Worm (Caenorhabditis elegans) whole organism, midembryonic: ENCODE results near the gene F07E5.7.

Experiments
- flt-1 ChIP-seq: fragments of 200-800 bp; sonication (Bioruptor generic); IDR thresholded peaks from 2 replicates; pipeline ENCODE4 v1.3.6; 2022; ENCODE audit warnings: missing genetic modification characterization, missing compliant biosample characterization
- klf-2 ChIP-seq: fragments of 200-800 bp; sonication (Bioruptor generic); conservative IDR thresholded peaks from 2 replicates; pipeline ENCODE4 v1.3.6; 2022; ENCODE audit warnings: missing genetic modification reagents, missing genetic modification characterization, missing compliant biosample characterization
- ref-1 ChIP-seq: fragments of 200-800 bp; sonication (Bioruptor generic); conservative IDR thresholded peaks from 2 replicates; pipeline ENCODE4 v1.3.6; 2022; ENCODE audit warnings: missing genetic modification reagents, missing genetic modification characterization, missing compliant biosample characterization
- tab-1 ChIP-seq: fragments of 200-800 bp; sonication (Bioruptor generic); IDR thresholded peaks from 2 replicates; pipeline ENCODE4 v1.3.6; 2022; ENCODE audit warnings: missing genetic modification characterization, missing compliant biosample characterization
- ztf-23 ChIP-seq: fragments of 200-800 bp; sonication (Bioruptor generic); IDR thresholded peaks from 2 replicates; pipeline ENCODE4 v1.3.6; 2022; ENCODE audit warnings: missing genetic modification reagents, missing genetic modification characterization, missing compliant biosample characterization

DNA sequence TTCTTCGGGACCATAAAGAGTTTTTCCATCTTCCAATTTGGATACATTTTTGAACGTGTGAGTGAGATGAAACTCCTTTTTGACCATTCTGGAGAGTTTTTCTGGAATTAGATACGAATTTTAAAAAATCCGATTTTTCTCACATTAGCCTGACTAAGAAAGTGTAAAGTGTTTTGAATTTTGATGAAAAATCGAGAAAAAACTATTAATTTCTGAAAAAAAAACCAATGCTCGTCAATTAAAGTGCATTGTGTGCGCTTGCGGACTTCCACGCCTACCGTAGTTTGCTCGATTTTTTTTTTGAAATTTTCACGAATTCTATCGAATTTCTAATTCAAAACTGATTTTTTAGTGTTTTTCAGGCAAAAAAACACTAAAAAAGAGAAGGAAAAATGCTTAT, 42.6 kb downstream of the F07E5.7 start, which contains the start of gene bath-1:
- no peak for TF ChIP-seq flt-1 (GFP tag; lab: Robert Waterston, UW)
- TF ChIP-seq ztf-23 (GFP tag; lab: Robert Waterston, UW), result no peak
- no peak for TF ChIP-seq klf-2 (GFP tag; lab: Robert Waterston, UW)
- no peak for TF ChIP-seq tab-1
- no peak for TF ChIP-seq ref-1
